Worm (Caenorhabditis elegans): ENCODE measurements around the gene lnkn-1.
"Not testable (repeated sequence)": the region's sequence is repeated elsewhere in the genome, so short reads cannot be mapped to it uniquely, and the experiment has no call there.

DNA sequence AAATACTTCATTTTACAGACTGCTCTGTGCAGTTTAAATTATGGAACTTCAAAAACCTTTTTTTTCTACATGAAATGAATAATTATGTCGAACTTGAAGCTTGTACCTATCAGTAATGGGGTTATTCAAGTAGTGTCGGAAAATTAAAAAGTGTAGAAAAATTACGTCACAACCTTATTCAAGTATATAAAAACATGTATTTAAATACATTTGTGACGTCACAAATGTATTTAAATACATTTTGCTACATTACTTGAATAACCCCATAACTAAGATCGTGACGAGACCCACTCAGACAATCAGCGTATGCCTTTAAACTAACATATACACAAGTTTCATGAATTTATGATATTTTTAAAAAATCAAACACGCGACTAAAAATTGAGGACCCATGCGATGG is 39.0 kb upstream of the lnkn-1 start:
- TF ChIP-seq mab-5 (tag; optimal IDR thresholded peaks at IDR 0.05); mep-1 (tag; optimal IDR thresholded peaks at IDR 0.05); lsy-2 (tag; optimal IDR thresholded peaks at IDR 0.05); ces-1 (GFP tag; optimal IDR thresholded peaks at IDR 0.05); blmp-1 (tag; optimal IDR thresholded peaks at IDR 0.05); nhr-237 (tag; optimal IDR thresholded peaks at IDR 0.05): not testable (repeated sequence)

Data from whole organism, mixed stage, embryonic.